Fruit fly (Drosophila melanogaster) whole organism, embryonic: ENCODE results near the gene aph-1.

Source experiments
- Abd-B ChIP-seq: fragments of 200-800 bp; sonication (Bioruptor generic); optimal IDR thresholded peaks from 2 replicates; lab custom pipeline; 2018; ENCODE audit warnings: missing biosample characterization, mild to moderate bottlenecking, missing genetic modification characterization, moderate library complexity
- Aef1 ChIP-seq: fragments of 200-800 bp; sonication (Bioruptor generic); IDR thresholded peaks from 3 replicates; pipeline ENCODE4 v1.3.6; 2022; ENCODE audit warnings: missing biosample characterization, missing genetic modification characterization
- Asciz ChIP-seq: fragments of 200-800 bp; sonication (Bioruptor generic); optimal IDR thresholded peaks from 2 replicates; lab custom pipeline; 2017; ENCODE audit warnings: missing biosample characterization, mild to moderate bottlenecking, missing genetic modification characterization, missing genetic modification reagents
- Atf3 ChIP-seq: fragments of 200-800 bp; sonication (Bioruptor generic); optimal IDR thresholded peaks from 3 replicates; lab custom pipeline; 2016; ENCODE audit warnings: missing biosample characterization, missing genetic modification characterization
- BtbVII ChIP-seq: fragments of 200-800 bp; sonication (Bioruptor generic); optimal IDR thresholded peaks from 3 replicates; lab custom pipeline; 2017; ENCODE audit warnings: missing biosample characterization, mild to moderate bottlenecking, missing genetic modification characterization
- CG10462 ChIP-seq: fragments of 200-800 bp; sonication (Bioruptor generic); optimal IDR thresholded peaks from 2 replicates; lab custom pipeline; 2016; ENCODE audit warnings: missing biosample characterization, missing genetic modification characterization
- CG12391 ChIP-seq: fragments of 200-800 bp; sonication (Bioruptor generic); optimal IDR thresholded peaks from 3 replicates; lab custom pipeline; 2018; ENCODE audit warnings: missing biosample characterization, mild to moderate bottlenecking, missing genetic modification characterization, moderate library complexity
- CG13624 ChIP-seq: fragments of 200-800 bp; sonication (Bioruptor generic); optimal IDR thresholded peaks from 2 replicates; lab custom pipeline; 2016; ENCODE audit warnings: missing biosample characterization, missing genetic modification characterization
- CG1602 ChIP-seq: fragments of 200-800 bp; sonication (Bioruptor generic); optimal IDR thresholded peaks from 3 replicates; lab custom pipeline; 2016; ENCODE audit warnings: missing biosample characterization, missing genetic modification characterization
- CG31365 ChIP-seq: fragments of 200-800 bp; sonication (Bioruptor generic); optimal IDR thresholded peaks from 2 replicates; lab custom pipeline; 2018; ENCODE audit warnings: missing biosample characterization, mild to moderate bottlenecking, missing genetic modification characterization
- CG3847 ChIP-seq: fragments of 200-800 bp; sonication (Bioruptor generic); IDR thresholded peaks from 2 replicates; pipeline ENCODE4 v1.3.6; 2022; ENCODE audit warnings: missing biosample characterization, missing genetic modification characterization
- CG4328 ChIP-seq: fragments of 200-800 bp; sonication (Bioruptor generic); optimal IDR thresholded peaks from 3 replicates; lab custom pipeline; 2017; ENCODE audit warnings: missing biosample characterization, missing genetic modification reagents, missing genetic modification characterization
- CG4617 ChIP-seq: fragments of 200-800 bp; sonication (Bioruptor generic); optimal IDR thresholded peaks from 3 replicates; lab custom pipeline; 2016; ENCODE audit warnings: missing biosample characterization, missing genetic modification characterization, borderline replicate concordance
- CG4707 ChIP-seq: fragments of 200-800 bp; sonication (Bioruptor generic); optimal IDR thresholded peaks from 2 replicates; lab custom pipeline; 2018; ENCODE audit warnings: missing biosample characterization, mild to moderate bottlenecking, missing genetic modification characterization, moderate library complexity
- CG4820 ChIP-seq: fragments of 200-800 bp; sonication (Bioruptor generic); optimal IDR thresholded peaks from 3 replicates; lab custom pipeline; 2016; ENCODE audit warnings: missing biosample characterization, missing genetic modification characterization
- CG8388 ChIP-seq: fragments of 200-800 bp; sonication (Bioruptor generic); optimal IDR thresholded peaks from 2 replicates; lab custom pipeline; 2019; ENCODE audit warnings: missing biosample characterization, mild to moderate bottlenecking, missing genetic modification characterization, moderate library complexity
- CG8944 ChIP-seq: fragments of 200-800 bp; sonication (Bioruptor generic); optimal IDR thresholded peaks from 3 replicates; lab custom pipeline; 2016; ENCODE audit warnings: missing biosample characterization, missing genetic modification characterization
- CG9817 ChIP-seq: fragments of 200-800 bp; sonication (Bioruptor generic); optimal IDR thresholded peaks from 2 replicates; lab custom pipeline; 2018; ENCODE audit warnings: missing biosample characterization, mild to moderate bottlenecking, missing genetic modification characterization, moderate library complexity
- Dad ChIP-seq: fragments of 200-800 bp; sonication (Bioruptor generic); optimal IDR thresholded peaks from 3 replicates; lab custom pipeline; 2016; ENCODE audit warnings: missing biosample characterization, missing genetic modification characterization
- Dip2 ChIP-seq: fragments of 200-800 bp; sonication (Bioruptor generic); IDR thresholded peaks from 2 replicates; pipeline ENCODE4 v1.3.6; 2022; ENCODE audit warnings: missing biosample characterization, missing genetic modification characterization
- E2f2 ChIP-seq: fragments of 200-800 bp; sonication (Bioruptor generic); IDR thresholded peaks from 2 replicates; pipeline ENCODE4 v1.3.6; 2022; ENCODE audit warnings: missing biosample characterization, missing genetic modification characterization
- ERR ChIP-seq: fragments of 200-800 bp; sonication (Bioruptor generic); optimal IDR thresholded peaks from 2 replicates; lab custom pipeline; 2016; ENCODE audit warnings: missing biosample characterization, missing genetic modification characterization
- Eip74EF ChIP-seq, 2 experiments: fragments of 200-800 bp in 1 of 2; fragments of >200 bp in 1 of 2; sonication (Bioruptor generic) in 1 of 2; optimal IDR thresholded peaks; 2 replicates each; lab custom pipeline; 2017 to 2019; ENCODE audit warnings: missing biosample characterization in 2 of 2, missing genetic modification characterization in 2 of 2, mild to moderate bottlenecking in 1 of 2, moderate library complexity in 1 of 2
- Fer1 ChIP-seq: fragments of 200-800 bp; sonication (Bioruptor generic); optimal IDR thresholded peaks from 2 replicates; lab custom pipeline; 2017; ENCODE audit warnings: missing biosample characterization, mild to moderate bottlenecking, missing genetic modification characterization
- HmgD ChIP-seq: fragments of 200-800 bp; sonication (Bioruptor generic); optimal IDR thresholded peaks from 3 replicates; lab custom pipeline; 2016; ENCODE audit warnings: missing biosample characterization, missing genetic modification characterization
- NfI ChIP-seq: fragments of 200-800 bp; sonication (Bioruptor generic); optimal IDR thresholded peaks from 3 replicates; lab custom pipeline; 2018; ENCODE audit warnings: missing biosample characterization, mild to moderate bottlenecking, missing genetic modification characterization, moderate library complexity
- Sry-δ ChIP-seq: fragments of 200-800 bp; sonication (Bioruptor generic); optimal IDR thresholded peaks from 2 replicates; lab custom pipeline; 2016; ENCODE audit warnings: missing biosample characterization, missing genetic modification characterization
- Ssrp ChIP-seq: fragments of 200-800 bp; sonication (Bioruptor generic); optimal IDR thresholded peaks from 2 replicates; lab custom pipeline; 2018; ENCODE audit warnings: missing biosample characterization, mild to moderate bottlenecking, missing genetic modification characterization, moderate library complexity
- TFAM ChIP-seq: fragments of 200-800 bp; sonication (Bioruptor generic); optimal IDR thresholded peaks from 2 replicates; lab custom pipeline; 2017; ENCODE audit warnings: missing biosample characterization, missing genetic modification characterization, inconsistent platforms
- Tbp ChIP-seq: fragments of >200 bp; optimal IDR thresholded peaks from 2 replicates; lab custom pipeline; 2018; ENCODE audit warnings: missing biosample characterization, missing genetic modification characterization
- YL-1 ChIP-seq: fragments of 200-800 bp; sonication (Bioruptor generic); optimal IDR thresholded peaks from 3 replicates; lab custom pipeline; 2017; ENCODE audit warnings: missing biosample characterization, mild to moderate bottlenecking, missing genetic modification characterization
- ash1 ChIP-seq: fragments of 200-800 bp; sonication (Bioruptor generic); optimal IDR thresholded peaks from 2 replicates; lab custom pipeline; 2018; ENCODE audit warnings: missing biosample characterization, mild to moderate bottlenecking, missing genetic modification characterization
- bab2 ChIP-seq: fragments of 200-800 bp; sonication (Bioruptor generic); optimal IDR thresholded peaks from 2 replicates; lab custom pipeline; 2016; ENCODE audit warnings: missing biosample characterization, missing genetic modification characterization
- chm ChIP-seq: fragments of 200-800 bp; sonication (Bioruptor generic); IDR thresholded peaks from 2 replicates; pipeline ENCODE4 v1.3.6; 2022; ENCODE audit warnings: missing biosample characterization, missing genetic modification characterization
- da ChIP-seq: fragments of 200-800 bp; sonication (Bioruptor generic); optimal IDR thresholded peaks from 2 replicates; lab custom pipeline; 2016; ENCODE audit warnings: missing biosample characterization, missing genetic modification characterization
- dati ChIP-seq: fragments of 200-800 bp; sonication (Bioruptor generic); IDR thresholded peaks from 2 replicates; pipeline ENCODE4 v1.3.6; 2022; ENCODE audit warnings: missing biosample characterization, missing genetic modification characterization
- dmrt99B ChIP-seq: fragments of 200-800 bp; sonication (Bioruptor generic); optimal IDR thresholded peaks from 2 replicates; lab custom pipeline; 2018; ENCODE audit warnings: missing biosample characterization, mild to moderate bottlenecking, missing genetic modification characterization, moderate library complexity
- esg ChIP-seq: fragments of 200-800 bp; sonication (Bioruptor generic); conservative IDR thresholded peaks from 2 replicates; pipeline ENCODE4 v1.3.6; 2022; ENCODE audit warnings: missing biosample characterization, missing genetic modification characterization
- eve ChIP-seq, 2 experiments: fragments of >200 bp; optimal IDR thresholded peaks; 2 replicates each; lab custom pipeline; 2017; ENCODE audit warnings: missing biosample characterization in 2 of 2, missing genetic modification characterization in 2 of 2
- fd96Cb ChIP-seq: fragments of 200-800 bp; sonication (Bioruptor generic); optimal IDR thresholded peaks from 2 replicates; lab custom pipeline; 2018; ENCODE audit warnings: missing biosample characterization, mild to moderate bottlenecking, missing genetic modification characterization, moderate library complexity
- grau ChIP-seq: fragments of 200-800 bp; optimal IDR thresholded peaks from 3 replicates; lab custom pipeline; 2019; ENCODE audit warnings: missing biosample characterization, mild to moderate bottlenecking, missing genetic modification characterization, moderate library complexity
- pfk ChIP-seq: fragments of 200-800 bp; sonication (Bioruptor generic); optimal IDR thresholded peaks from 2 replicates; lab custom pipeline; 2018; ENCODE audit warnings: missing biosample characterization, mild to moderate bottlenecking, missing genetic modification characterization, moderate library complexity
- sr ChIP-seq: fragments of 200-800 bp; sonication (Bioruptor generic); IDR thresholded peaks from 3 replicates; pipeline ENCODE4 v1.3.6; 2022; ENCODE audit warnings: missing biosample characterization, missing genetic modification characterization
- trh ChIP-seq: fragments of 200-800 bp; sonication (Bioruptor generic); optimal IDR thresholded peaks from 2 replicates; lab custom pipeline; 2016; ENCODE audit warnings: missing biosample characterization, missing genetic modification characterization
- ttk ChIP-seq: fragments of 200-800 bp; sonication (Bioruptor generic); IDR thresholded peaks from 2 replicates; pipeline ENCODE4 v2.1.2; 2022; ENCODE audit warnings: missing biosample characterization, missing genetic modification characterization
- unc-4 ChIP-seq: fragments of 200-800 bp; sonication (Bioruptor generic); IDR thresholded peaks from 2 replicates; pipeline ENCODE4 v1.3.6; 2022; ENCODE audit warnings: missing biosample characterization, missing genetic modification characterization; ENCODE audit not compliant: partially characterized antibody
- unpg ChIP-seq: fragments of 200-800 bp; sonication (Bioruptor generic); optimal IDR thresholded peaks from 3 replicates; lab custom pipeline; 2018; ENCODE audit warnings: missing biosample characterization, mild to moderate bottlenecking, missing genetic modification characterization, moderate library complexity
- usp ChIP-seq: fragments of >200 bp; optimal IDR thresholded peaks from 2 replicates; lab custom pipeline; 2017; ENCODE audit warnings: missing biosample characterization, missing genetic modification characterization
- vfl ChIP-seq: fragments of 200-800 bp; sonication (Bioruptor generic); optimal IDR thresholded peaks from 2 replicates; lab custom pipeline; 2016; ENCODE audit warnings: missing biosample characterization, missing genetic modification characterization
- zf30C ChIP-seq: fragments of 200-800 bp; sonication (Bioruptor generic); optimal IDR thresholded peaks from 3 replicates; lab custom pipeline; 2018; ENCODE audit warnings: missing biosample characterization, mild to moderate bottlenecking, missing genetic modification characterization
- zfh1 ChIP-seq: fragments of 200-800 bp; sonication (Bioruptor generic); IDR thresholded peaks from 3 replicates; pipeline ENCODE4 v1.3.6; 2022; ENCODE audit warnings: missing biosample characterization, missing genetic modification characterization

aph-1 gene

dm6 chr2L:2751904-2752459, 14.1 kb upstream of the aph-1 start, which contains the start of gene Bacc (continued):
- peak; percentile 76 for TF ChIP-seq unpg (GFP tag; lab: Kevin White, UChicago)
- TF ChIP-seq Aef1 (GFP tag; lab: Robert Waterston, UW): no peak
- no peak for TF ChIP-seq Tbp (GFP tag; lab: Kevin White, UChicago)
- TF ChIP-seq CG1602 (GFP tag; lab: Kevin White, UChicago): peak; percentile 67
- peak; percentile 57 for TF ChIP-seq Abd-B (GFP tag; lab: Kevin White, UChicago)
- TF ChIP-seq Dad (GFP tag; lab: Kevin White, UChicago): peak; percentile 75
- peak; percentile 75 for TF ChIP-seq CG8944 (GFP tag; lab: Kevin White, UChicago)
- no peak for TF ChIP-seq Dip2 (GFP tag; lab: Robert Waterston, UW)
- TF ChIP-seq sr (GFP tag; lab: Robert Waterston, UW): no peak
- TF ChIP-seq BtbVII: peak; percentile 93
- peak; percentile 87 for TF ChIP-seq ERR (GFP tag; lab: Kevin White, UChicago)
- peak; percentile 68 for TF ChIP-seq trh
- peak; percentile 80 for TF ChIP-seq bab2 (GFP tag; lab: Kevin White, UChicago)
- no peak for TF ChIP-seq CG4707 (GFP tag; lab: Kevin White, UChicago)
- no peak for TF ChIP-seq CG3847
- peak; percentile 52 for TF ChIP-seq HmgD (GFP tag; lab: Kevin White, UChicago)
- no peak for TF ChIP-seq ttk (GFP tag; lab: Robert Waterston, UW)
- peak; percentile 80 for TF ChIP-seq CG4820 (GFP tag; lab: Kevin White, UChicago)
- peak; percentile 83 for TF ChIP-seq NfI
- TF ChIP-seq pfk (GFP tag; lab: Kevin White, UChicago): peak; percentile 80
- peak; percentile 77 for TF ChIP-seq CG8388 (GFP tag; lab: Kevin White, UChicago)
- TF ChIP-seq dmrt99B (tag; lab: Kevin White, UChicago): peak; percentile 90
- peak; percentile 83 for TF ChIP-seq CG4328
- TF ChIP-seq Ssrp (tag; lab: Kevin White, UChicago): peak; percentile 81
- no peak for TF ChIP-seq ash1
- peak; percentile 91 for TF ChIP-seq Fer1 (GFP tag; lab: Kevin White, UChicago)
- peak; percentile 79 for TF ChIP-seq CG10462 (GFP tag; lab: Kevin White, UChicago)
- peak; percentile 83 for TF ChIP-seq CG12391
- peak; percentile 67 for TF ChIP-seq CG4617
- no peak for TF ChIP-seq chm (GFP tag; lab: Robert Waterston, UW)
- peak; percentile 81 for TF ChIP-seq fd96Cb (tag; lab: Kevin White, UChicago)
- TF ChIP-seq Sry-δ (GFP tag; lab: Kevin White, UChicago): peak; percentile 52
- peak; percentile 89 for TF ChIP-seq grau (tag; lab: Kevin White, UChicago)
- TF ChIP-seq unc-4 (GFP tag; lab: Robert Waterston, UW): no peak
- no peak for TF ChIP-seq eve (GFP tag; optimal IDR thresholded peaks at IDR 0.05; lab: Kevin White, UChicago)
- peak; percentile 46 for TF ChIP-seq Atf3
- TF ChIP-seq TFAM (GFP tag; lab: Kevin White, UChicago): peak; percentile 38
- TF ChIP-seq esg (GFP tag; lab: Robert Waterston, UW): no peak
- TF ChIP-seq zf30C (GFP tag; lab: Kevin White, UChicago): no peak
- peak; percentile 78 for TF ChIP-seq CG9817
- TF ChIP-seq YL-1 (GFP tag; lab: Kevin White, UChicago): peak; percentile 17
- TF ChIP-seq usp (GFP tag; lab: Kevin White, UChicago): no peak
- no peak for TF ChIP-seq E2f2 (GFP tag; lab: Robert Waterston, UW)
- TF ChIP-seq CG13624 (GFP tag; lab: Kevin White, UChicago): peak; percentile 82
- no peak for TF ChIP-seq Eip74EF (GFP tag; optimal IDR thresholded peaks at IDR 0.05; lab: Kevin White, UChicago)
- no peak for TF ChIP-seq dati (GFP tag; lab: Robert Waterston, UW)
- TF ChIP-seq Asciz (GFP tag; lab: Kevin White, UChicago): peak; percentile 83
- peak; percentile 86 for TF ChIP-seq da
- no peak for TF ChIP-seq zfh1
- TF ChIP-seq CG31365 (tag; lab: Kevin White, UChicago): peak; percentile 25
- TF ChIP-seq vfl (GFP tag; lab: Kevin White, UChicago): peak; percentile 82
